Fruit fly (Drosophila melanogaster) whole organism, larva: ENCODE results near the gene CG14903.

ENCODE experiments used
- noc ChIP-seq: fragments of 200-800 bp; sonication (Bioruptor generic); optimal IDR thresholded peaks from 3 replicates; lab custom pipeline; 2019; ENCODE audit warnings: missing biosample characterization, mild to moderate bottlenecking, missing genetic modification characterization, moderate library complexity

Gene CG14903

DNA sequence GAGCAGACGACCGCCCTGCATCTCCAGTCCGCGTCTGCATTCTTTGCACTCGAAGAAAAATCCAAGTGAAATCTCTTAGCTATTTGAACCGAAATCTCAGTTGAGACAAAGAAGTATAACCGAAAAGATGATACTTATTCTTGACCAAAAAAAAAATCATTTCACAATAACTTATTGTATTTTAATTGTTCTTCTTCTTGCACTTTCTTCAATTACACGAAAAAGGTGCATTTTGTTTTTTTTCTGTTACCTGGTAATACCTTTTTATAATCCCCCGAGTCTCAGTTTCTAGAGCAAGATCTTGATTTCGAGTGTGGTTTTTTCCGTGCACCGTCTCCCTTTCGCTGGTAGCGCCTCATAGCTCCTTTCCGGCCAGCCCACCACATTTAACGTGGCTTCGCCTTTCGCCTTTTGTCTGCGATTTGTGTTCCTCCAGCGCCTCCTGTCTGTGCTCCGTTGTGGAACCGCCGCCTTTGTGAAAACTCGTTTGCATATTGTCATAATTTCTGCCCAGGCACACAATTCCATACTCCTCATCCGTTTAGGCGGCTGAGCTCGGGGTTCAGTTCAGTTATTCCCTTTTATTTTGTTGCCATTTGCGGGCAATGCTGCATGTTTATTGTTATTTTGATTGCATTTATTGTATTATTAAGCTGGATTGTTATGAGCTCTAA is 46.7 kb downstream of the CG14903 start:
- no peak for TF ChIP-seq noc (tag; lab: Kevin White, UChicago)

DNA sequence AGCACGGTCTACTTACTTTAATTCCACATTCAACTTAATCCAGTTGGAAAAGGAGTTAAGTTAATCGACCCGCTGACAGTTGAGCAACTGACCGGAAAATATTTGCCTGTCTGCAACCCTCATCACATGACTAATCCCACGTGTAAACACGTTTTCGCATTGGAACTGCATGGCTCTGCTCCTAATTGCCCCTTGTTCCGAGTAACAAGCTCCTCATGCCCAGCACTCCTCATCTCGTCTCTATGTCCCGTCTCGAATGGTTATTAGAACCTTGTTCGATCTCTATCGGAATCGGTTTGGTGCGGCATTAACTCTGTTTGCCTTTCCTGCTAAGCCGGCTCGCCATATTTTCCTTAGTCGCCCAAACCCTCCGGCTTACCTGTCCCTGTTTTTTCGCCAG is 47.3 kb downstream of the CG14903 start:
- TF ChIP-seq noc (tag; lab: Kevin White, UChicago): no peak

DNA sequence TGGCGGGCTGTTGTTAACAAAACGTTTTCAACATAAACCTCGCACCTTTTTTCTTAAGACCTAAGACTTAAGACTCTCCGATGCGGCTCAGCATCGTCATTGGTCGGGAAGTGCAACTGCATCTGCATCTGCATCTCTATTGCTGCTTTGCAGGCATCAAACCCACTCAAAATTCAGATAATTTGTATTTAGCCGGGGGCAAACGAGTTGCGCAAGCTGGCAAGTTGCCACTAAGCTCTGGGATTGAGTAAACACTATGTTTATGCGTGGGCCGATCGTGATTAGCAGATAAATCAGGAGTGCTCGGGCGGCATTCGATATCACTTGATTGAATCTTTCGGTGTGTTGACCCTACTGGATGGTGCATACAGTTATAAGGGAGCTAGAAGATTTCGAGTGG is 48.0 kb downstream of the CG14903 start:
- no peak for TF ChIP-seq noc (tag; lab: Kevin White, UChicago)

DNA sequence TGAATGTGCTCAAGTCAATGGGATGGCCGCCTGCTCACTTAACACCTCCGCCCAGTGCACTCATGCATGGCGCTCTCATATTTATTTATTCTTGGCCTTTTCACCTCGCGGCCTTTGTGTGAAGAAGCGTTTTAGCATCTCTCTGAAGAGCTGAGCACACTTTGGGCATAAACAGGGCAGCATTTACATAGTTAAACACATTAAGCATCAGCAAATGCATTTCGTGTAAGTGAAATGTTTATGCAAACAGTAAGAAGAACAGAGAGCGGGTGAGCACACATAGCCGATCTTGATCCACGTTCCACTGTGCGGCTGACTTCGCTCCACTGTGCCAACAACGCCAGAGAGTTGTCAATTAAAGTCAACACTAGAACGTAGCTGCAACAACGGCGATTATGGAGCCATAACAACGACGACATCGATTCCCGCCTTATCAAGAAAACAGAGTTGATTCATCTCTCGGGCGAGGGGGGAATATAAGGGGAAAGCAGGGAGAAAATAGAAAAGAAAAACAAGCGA is 48.9 kb downstream of the CG14903 start:
- no peak for TF ChIP-seq noc (tag; lab: Kevin White, UChicago)

DNA sequence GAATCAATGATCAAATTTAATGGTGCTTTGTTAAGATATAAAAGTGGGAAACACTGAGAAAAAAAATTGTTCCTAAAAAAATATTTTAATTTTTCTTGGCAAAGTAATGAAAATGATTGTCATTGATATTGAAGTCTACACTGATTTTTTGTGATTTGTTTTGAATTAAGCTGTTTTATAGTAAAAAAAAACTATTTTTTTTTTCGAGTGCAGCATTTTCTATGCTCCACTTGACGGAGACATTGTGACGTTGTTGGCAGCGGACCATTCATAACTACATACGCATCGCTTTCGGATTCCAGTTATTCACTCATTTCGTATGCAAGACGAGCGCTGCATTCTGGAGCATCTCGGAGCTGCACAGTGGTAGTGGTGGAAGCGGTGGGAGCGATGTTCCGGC is 49.4 kb downstream of the CG14903 start:
- TF ChIP-seq noc (tag; lab: Kevin White, UChicago): no peak

DNA sequence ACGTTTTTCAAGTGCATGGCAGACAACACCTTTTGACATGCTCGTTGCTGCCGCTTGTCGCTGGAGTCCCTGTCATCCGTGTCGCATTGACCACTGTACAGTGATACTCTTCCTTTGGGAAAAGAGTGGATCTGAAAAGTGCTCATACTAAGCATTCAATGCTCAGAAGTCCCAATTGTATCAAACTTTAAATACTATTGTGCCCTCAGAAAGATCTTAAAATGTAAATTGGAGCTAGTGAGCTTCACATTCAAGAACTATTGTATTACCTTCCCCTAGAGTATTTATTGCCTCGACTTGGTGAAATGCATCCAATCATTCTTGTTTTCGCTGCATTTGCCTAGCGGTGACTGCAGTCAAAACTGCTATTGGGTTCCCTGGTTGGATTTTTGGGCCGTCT is 50.2 kb downstream of the CG14903 start:
- TF ChIP-seq noc (tag; lab: Kevin White, UChicago): no peak
